Worm (Caenorhabditis elegans): ENCODE data around the gene sulp-4.

ce11 chrV:11885087-11885486 is 9.9 kb downstream of the sulp-4 start:
- TF ChIP-seq fos-1 (tag; optimal IDR thresholded peaks at IDR 0.05) (no peak), unc-130 (tag; optimal IDR thresholded peaks at IDR 0.05) (no peak)

Measured in whole organism, L1 larva.